Worm (Caenorhabditis elegans) whole organism, L1 larva: ENCODE data around the gene fbxb-99.

Experiments
- C16A3.4 ChIP-seq: fragments of 150-350 bp; optimal IDR thresholded peaks from 2 replicates; lab custom pipeline; 2014; ENCODE audit warnings: missing biosample characterization, missing genetic modification characterization
- F16B12.6 ChIP-seq: fragments of 150-350 bp; optimal IDR thresholded peaks from 2 replicates; lab custom pipeline; 2014; ENCODE audit warnings: missing biosample characterization, missing genetic modification characterization
- Y116A8C.19 ChIP-seq: sonication (generic microtip); optimal IDR thresholded peaks from 2 replicates; lab custom pipeline; 2016; ENCODE audit warnings: missing compliant biosample characterization, missing genetic modification characterization, borderline replicate concordance
- aly-2 ChIP-seq: fragments of 150-350 bp; optimal IDR thresholded peaks from 2 replicates; lab custom pipeline; 2014; ENCODE audit warnings: missing biosample characterization, missing genetic modification characterization
- ama-1 ChIP-seq: fragments of 150-350 bp; optimal IDR thresholded peaks from 2 replicates; lab custom pipeline; 2014
- ceh-8 ChIP-seq: fragments of 200-800 bp; sonication (Bioruptor generic); optimal IDR thresholded peaks from 2 replicates; lab custom pipeline; 2018; ENCODE audit warnings: mild to moderate bottlenecking, missing genetic modification characterization, moderate library complexity, missing compliant biosample characterization
- ces-1 ChIP-seq: fragments of 150-350 bp; optimal IDR thresholded peaks from 2 replicates; lab custom pipeline; 2014; ENCODE audit warnings: missing biosample characterization, missing genetic modification reagents, missing genetic modification characterization
- dpl-1 ChIP-seq, 3 experiments: fragments of 150-350 bp in 2 of 3; sonication (generic microtip) in 1 of 3; optimal IDR thresholded peaks; 2 replicates each; lab custom pipeline; 2014 to 2017; ENCODE audit warnings: missing biosample characterization in 3 of 3, missing genetic modification characterization in 3 of 3, missing genetic modification reagents in 3 of 3
- efl-1 ChIP-seq, 4 experiments: fragments of 150-350 bp; optimal IDR thresholded peaks in 3 of 4; peaks in 1 of 4; 1 replicate in 1 of 4; 2 replicates in 3 of 4; lab custom pipeline; 2014; ENCODE audit warnings: missing biosample characterization in 2 of 4, missing genetic modification characterization in 2 of 4, missing genetic modification reagents in 2 of 4
- egl-13 ChIP-seq: sonication (generic microtip); optimal IDR thresholded peaks from 2 replicates; lab custom pipeline; 2016; ENCODE audit warnings: missing genotype, missing genetic modification reagents, missing genetic modification characterization, missing compliant biosample characterization
- elt-2 ChIP-seq: sonication (generic microtip); optimal IDR thresholded peaks from 2 replicates; lab custom pipeline; 2016; ENCODE audit warnings: missing genetic modification characterization, mild to moderate bottlenecking, inconsistent platforms, missing compliant biosample characterization, missing genetic modification reagents
- ets-5 ChIP-seq: fragments of 200-800 bp; sonication (Bioruptor generic); IDR thresholded peaks from 2 replicates; pipeline ENCODE4 v1.3.6; 2022; ENCODE audit warnings: missing genetic modification characterization, missing compliant biosample characterization
- fkh-10 ChIP-seq: sonication (generic microtip); optimal IDR thresholded peaks from 2 replicates; lab custom pipeline; 2017; ENCODE audit warnings: missing biosample characterization, missing genetic modification reagents, missing genetic modification characterization
- fkh-4 ChIP-seq: sonication (generic microtip); optimal IDR thresholded peaks from 2 replicates; lab custom pipeline; 2016; ENCODE audit warnings: missing compliant biosample characterization, missing genetic modification characterization, borderline replicate concordance
- hpl-2 ChIP-seq: fragments of 150-350 bp; optimal IDR thresholded peaks from 2 replicates; lab custom pipeline; 2014; ENCODE audit warnings: missing biosample characterization, missing genetic modification reagents, missing genetic modification characterization
- irx-1 ChIP-seq: sonication (generic microtip); optimal IDR thresholded peaks from 2 replicates; lab custom pipeline; 2016; ENCODE audit warnings: missing genetic modification characterization, missing compliant biosample characterization
- lin-13 ChIP-seq: fragments of 150-350 bp; optimal IDR thresholded peaks from 2 replicates; lab custom pipeline; 2014; ENCODE audit warnings: missing biosample characterization, missing genetic modification reagents, missing genetic modification characterization
- lin-35 ChIP-seq, 2 experiments: fragments of 150-350 bp; optimal IDR thresholded peaks; 2 replicates each; lab custom pipeline; 2014; ENCODE audit warnings: missing biosample characterization in 2 of 2, missing genetic modification characterization in 2 of 2, missing genetic modification reagents in 2 of 2
- mab-9 ChIP-seq: fragments of 200-800 bp; sonication (Bioruptor generic); IDR thresholded peaks from 2 replicates; pipeline ENCODE4 v1.3.6; 2022; ENCODE audit warnings: missing genetic modification reagents, missing genetic modification characterization, missing compliant biosample characterization
- mef-2 ChIP-seq: fragments of 150-350 bp; optimal IDR thresholded peaks from 2 replicates; lab custom pipeline; 2014; ENCODE audit warnings: missing biosample characterization, missing genetic modification characterization
- mep-1 ChIP-seq: fragments of 150-350 bp; optimal IDR thresholded peaks from 2 replicates; lab custom pipeline; 2014; ENCODE audit warnings: missing biosample characterization, missing genetic modification characterization
- nhr-12 ChIP-seq: sonication (generic microtip); optimal IDR thresholded peaks from 2 replicates; lab custom pipeline; 2017; ENCODE audit warnings: missing biosample characterization, missing genetic modification characterization
- nhr-237 ChIP-seq: fragments of 150-350 bp; optimal IDR thresholded peaks from 2 replicates; lab custom pipeline; 2014; ENCODE audit warnings: missing biosample characterization, missing genetic modification characterization
- nhr-47 ChIP-seq: sonication (generic microtip); optimal IDR thresholded peaks from 2 replicates; lab custom pipeline; 2016; ENCODE audit warnings: mild to moderate bottlenecking, missing genetic modification characterization, moderate library complexity, missing compliant biosample characterization
- nhr-76 ChIP-seq: sonication (generic microtip); optimal IDR thresholded peaks from 2 replicates; lab custom pipeline; 2017; ENCODE audit warnings: missing biosample characterization, missing genetic modification characterization
- nhr-77 ChIP-seq: fragments of 150-350 bp; optimal IDR thresholded peaks from 2 replicates; lab custom pipeline; 2014; ENCODE audit warnings: missing biosample characterization, missing genetic modification characterization
- nhr-90 ChIP-seq: sonication (generic microtip); optimal IDR thresholded peaks from 2 replicates; lab custom pipeline; 2016; ENCODE audit warnings: mild to moderate bottlenecking, missing genetic modification characterization, missing compliant biosample characterization; ENCODE audit not compliant: poor library complexity
- pax-3 ChIP-seq: fragments of 200-800 bp; sonication (Bioruptor generic); optimal IDR thresholded peaks from 2 replicates; lab custom pipeline; 2018; ENCODE audit warnings: mild to moderate bottlenecking, missing genetic modification characterization, moderate library complexity, missing compliant biosample characterization
- snu-23 ChIP-seq: sonication (generic microtip); optimal IDR thresholded peaks from 2 replicates; lab custom pipeline; 2016; ENCODE audit warnings: missing genetic modification characterization, missing compliant biosample characterization
- sup-37 ChIP-seq: fragments of 200-800 bp; sonication (Bioruptor generic); optimal IDR thresholded peaks from 2 replicates; lab custom pipeline; 2018; ENCODE audit warnings: mild to moderate bottlenecking, missing genetic modification characterization, missing compliant biosample characterization
- swsn-7 ChIP-seq: sonication (generic microtip); optimal IDR thresholded peaks from 2 replicates; lab custom pipeline; 2016; ENCODE audit warnings: missing genetic modification characterization, missing compliant biosample characterization
- tlp-1 ChIP-seq: fragments of 150-350 bp; optimal IDR thresholded peaks from 2 replicates; lab custom pipeline; 2014; ENCODE audit warnings: missing biosample characterization, missing genetic modification characterization
- unc-130 ChIP-seq: fragments of 150-350 bp; optimal IDR thresholded peaks from 2 replicates; lab custom pipeline; 2017; ENCODE audit warnings: missing biosample characterization, missing genetic modification characterization, inconsistent platforms
- zag-1 ChIP-seq: fragments of 150-350 bp; optimal IDR thresholded peaks from 2 replicates; lab custom pipeline; 2014; ENCODE audit warnings: missing biosample characterization, missing genetic modification characterization
- zip-4 ChIP-seq: fragments of 200-800 bp; sonication (Bioruptor generic); optimal IDR thresholded peaks from 2 replicates; lab custom pipeline; 2018; ENCODE audit warnings: mild to moderate bottlenecking, missing genetic modification characterization, moderate library complexity, missing compliant biosample characterization
- ztf-11 ChIP-seq, 2 experiments: sonication (generic microtip); optimal IDR thresholded peaks; 2 replicates each; lab custom pipeline; 2016 to 2017; ENCODE audit warnings: missing genetic modification characterization in 2 of 2, missing biosample characterization in 1 of 2, missing compliant biosample characterization in 1 of 2

The fbxb-99 gene

DNA sequence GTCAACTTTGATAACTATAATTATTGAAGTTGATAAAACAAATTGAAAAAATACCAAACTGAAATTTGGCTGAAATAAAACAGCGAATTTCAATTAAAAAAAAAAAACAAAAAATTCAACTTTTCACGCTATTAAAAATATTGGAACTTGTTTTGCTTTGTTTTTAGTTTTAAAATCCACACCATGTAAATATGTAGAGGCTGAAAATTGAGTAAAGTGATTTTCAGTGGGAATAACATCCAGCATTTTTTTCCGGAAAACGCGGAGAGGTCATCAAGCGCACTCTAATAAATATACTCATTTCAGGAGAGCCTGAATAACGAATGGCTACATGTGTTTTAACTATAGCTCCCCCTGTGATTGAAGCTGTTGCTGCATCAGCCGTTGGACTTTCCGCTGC, 39.6 kb downstream of the fbxb-99 start, which contains the start of gene rcd-1:
rcd-1 (plus strand) TSS at position 301 of the 400 bp plus-strand sequence.
- TF ChIP-seq aly-2 (tag; lab: Kevin White, UChicago) (no peak), pax-3 (no peak), nhr-47 (tag; lab: Kevin White, UChicago) (no peak), F16B12.6 (tag; lab: Kevin White, UChicago) (no peak), lin-35 (GFP tag; optimal IDR thresholded peaks at IDR 0.05; lab: Kevin White, UChicago) (no peak), mep-1 (tag; lab: Kevin White, UChicago) (no peak), C16A3.4 (tag; lab: Kevin White, UChicago) (no peak), tlp-1 (tag; lab: Kevin White, UChicago) (no peak), unc-130 (tag; lab: Kevin White, UChicago) (no peak), snu-23 (GFP tag; lab: Kevin White, UChicago) (no peak), zip-4 (GFP tag; lab: Kevin White, UChicago) (no peak), efl-1 (optimal IDR thresholded peaks at IDR 0.05; lab: Kevin White, UChicago) (no peak), efl-1 (GFP tag; optimal IDR thresholded peaks at IDR 0.05 in 1 of 2; lab: Kevin White, UChicago) (no peak), nhr-77 (tag; lab: Kevin White, UChicago) (no peak), ama-1 (lab: Kevin White, UChicago) (no peak)
- TF ChIP-seq, all 84 proteins: peak for 0

DNA sequence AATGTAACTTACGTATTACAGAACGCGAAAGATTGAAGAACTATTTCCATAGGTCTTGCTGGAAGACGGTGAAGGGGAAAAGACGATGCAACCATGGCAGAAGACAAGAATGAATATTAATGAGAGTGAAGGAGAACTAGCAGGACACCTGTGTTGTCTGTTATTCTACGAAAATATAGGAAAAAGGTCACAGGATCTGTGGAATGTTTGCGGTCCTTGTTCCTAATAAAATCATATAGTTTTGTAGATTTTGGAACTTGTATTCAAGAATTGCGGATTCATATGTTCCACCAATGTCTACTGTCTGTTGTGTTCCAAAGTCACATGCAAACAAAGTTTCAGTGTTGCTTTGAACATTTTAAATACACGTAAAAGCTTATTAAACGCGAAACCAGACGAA, 41.1 kb downstream of the fbxb-99 start, which contains the start of gene sdz-11:
sdz-11 (minus strand) TSS at position 101 of the 400 bp plus-strand sequence.
- TF ChIP-seq ztf-11 (tag; optimal IDR thresholded peaks at IDR 0.05; lab: Kevin White, UChicago) (no peak), ces-1 (no peak), hpl-2 (GFP tag; lab: Kevin White, UChicago) (no peak), irx-1 (tag; lab: Kevin White, UChicago) (no peak), lin-13 (GFP tag; lab: Kevin White, UChicago) (no peak), fkh-10 (GFP tag; lab: Kevin White, UChicago) (no peak), mef-2 (tag; lab: Kevin White, UChicago) (no peak), zag-1 (tag; lab: Kevin White, UChicago) (no peak), nhr-12 (tag; lab: Kevin White, UChicago) (no peak), unc-130 (tag; lab: Kevin White, UChicago) (no peak)

DNA sequence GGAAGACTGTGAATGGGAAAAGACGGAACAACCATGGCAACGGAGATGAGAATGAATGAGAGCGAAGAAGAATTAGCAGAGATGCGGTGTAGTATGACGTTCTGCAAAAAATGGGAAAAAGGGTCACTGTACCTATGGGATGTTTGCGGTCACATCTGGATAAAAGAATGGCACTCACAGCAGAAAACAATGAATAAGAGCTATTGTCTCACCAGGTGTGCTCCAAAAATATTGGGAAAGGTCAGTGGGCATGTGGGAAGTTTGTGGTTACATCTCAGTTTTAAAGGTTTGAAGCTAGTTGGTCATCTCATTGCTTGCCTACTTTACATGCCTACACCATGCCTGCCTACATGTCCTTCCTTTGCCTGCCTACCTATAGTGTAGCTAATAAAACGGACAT, 42.6 kb downstream of the fbxb-99 start, which contains the start of gene fbxb-91:
fbxb-91 (minus strand) TSS at position 101 of the 400 bp plus-strand sequence.
- TF ChIP-seq nhr-47 (tag; lab: Kevin White, UChicago) (no peak), nhr-76 (no peak), swsn-7 (tag; lab: Kevin White, UChicago) (no peak), Y116A8C.19 (no peak), elt-2 (tag; lab: Kevin White, UChicago) (no peak), mab-9 (no peak), C16A3.4 (tag; lab: Kevin White, UChicago) (no peak), efl-1 (optimal IDR thresholded peaks at IDR 0.05; lab: Kevin White, UChicago) (no peak), efl-1 (GFP tag; optimal IDR thresholded peaks at IDR 0.05 in 1 of 2; lab: Kevin White, UChicago) (no peak), sup-37 (GFP tag; lab: Kevin White, UChicago) (no peak), ets-5 (GFP tag; lab: Robert Waterston, UW) (no peak), nhr-90 (no peak), ceh-8 (GFP tag; lab: Kevin White, UChicago) (no peak), nhr-12 (tag; lab: Kevin White, UChicago) (no peak), zag-1 (tag; lab: Kevin White, UChicago) (no peak), fkh-4 (tag; lab: Kevin White, UChicago) (no peak), mep-1 (tag; lab: Kevin White, UChicago) (no peak), dpl-1 (GFP tag; optimal IDR thresholded peaks at IDR 0.05; lab: Kevin White, UChicago) (no peak), egl-13 (tag; lab: Kevin White, UChicago) (no peak), nhr-237 (tag; lab: Kevin White, UChicago) (no peak), ces-1 (no peak)
